Fruit fly (Drosophila melanogaster): ENCODE data around the gene CG14434.

Gene CG14434

DNA sequence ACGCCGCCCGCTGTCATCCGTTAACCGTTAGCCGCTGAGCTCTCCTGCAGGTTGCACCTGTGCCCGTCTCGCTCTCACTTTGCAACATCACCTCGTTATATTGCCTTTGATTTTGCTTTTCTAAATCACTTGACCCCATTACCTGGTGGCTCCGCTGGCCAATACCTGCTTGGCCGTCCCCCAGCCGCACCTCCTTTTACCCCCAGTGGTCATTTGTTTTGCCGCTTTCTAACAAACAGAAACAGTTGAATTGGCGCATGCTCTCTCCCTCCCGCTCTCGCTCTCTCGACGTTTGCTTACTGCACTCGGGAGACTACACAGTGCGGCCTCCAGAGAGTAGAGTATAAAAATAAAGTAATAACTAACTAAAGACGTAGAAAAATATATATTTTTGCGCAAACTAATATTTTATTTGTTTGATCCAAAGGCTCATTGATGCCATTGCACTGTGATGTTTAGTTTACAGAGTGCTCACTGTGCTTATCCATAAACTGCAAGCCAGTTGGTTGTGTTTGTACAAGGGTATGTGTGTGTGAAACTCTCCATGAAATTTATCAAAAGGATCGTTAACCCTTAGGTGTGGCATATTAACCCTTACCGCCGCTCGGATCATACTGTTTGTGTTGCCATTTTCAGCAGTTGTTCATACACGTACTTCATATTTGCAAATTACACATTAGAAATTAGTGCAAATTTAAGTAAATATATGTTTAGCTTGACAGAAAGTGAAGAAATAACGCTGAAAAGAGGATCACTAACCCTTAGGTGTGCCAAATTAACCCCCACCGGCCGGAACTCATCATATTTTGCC is 62.3 kb downstream of the CG14434 start (continued):
- no peak for TF ChIP-seq grn (GFP tag; optimal IDR thresholded peaks at IDR 0.05)
- peak; percentile 88 for TF ChIP-seq tgo (GFP tag; IDR thresholded peaks at IDR 0.05)
- TF ChIP-seq sr (GFP tag; IDR thresholded peaks at IDR 0.05): peak; percentile 50; the same call in 1 of the 3 replicates
- peak; percentile 29 for TF ChIP-seq NC2α (GFP tag; optimal IDR thresholded peaks at IDR 0.05)
- peak; percentile 76 for TF ChIP-seq ssp (GFP tag; IDR thresholded peaks at IDR 0.05)
- peak; percentile 5 for TF ChIP-seq CG4328 (GFP tag; optimal IDR thresholded peaks at IDR 0.05)
- TF ChIP-seq sna (GFP tag; IDR thresholded peaks at IDR 0.05; ENCODE audit: partially characterized antibody): no peak
- peak; percentile 29 for TF ChIP-seq crc (GFP tag; optimal IDR thresholded peaks at IDR 0.05)
- no peak for TF ChIP-seq tna (GFP tag; IDR thresholded peaks at IDR 0.05; ENCODE audit: partially characterized antibody)
- peak; percentile 91 for TF ChIP-seq stc (GFP tag; IDR thresholded peaks at IDR 0.05)
- TF ChIP-seq zen (tag; optimal IDR thresholded peaks at IDR 0.05): peak; percentile 58
- TF ChIP-seq GATAe (GFP tag; conservative IDR thresholded peaks at IDR 0.05): no peak
- peak; percentile 69; the same call in 1 of the 2 replicates for TF ChIP-seq toy (GFP tag; IDR thresholded peaks at IDR 0.05)
- peak; percentile 62 for TF ChIP-seq CG43689 (GFP tag; IDR thresholded peaks at IDR 0.05)
- peak; percentile 90 for TF ChIP-seq Rfx (GFP tag; IDR thresholded peaks at IDR 0.05)
- no peak for TF ChIP-seq CG2129 (GFP tag; IDR thresholded peaks at IDR 0.05; ENCODE audit: partially characterized antibody)
- peak in 1 of 3 experiments; percentile 73 for TF ChIP-seq lola (GFP tag; optimal IDR thresholded peaks at IDR 0.05)
- TF ChIP-seq CG15479 (GFP tag; optimal IDR thresholded peaks at IDR 0.05): peak; percentile 29
- peak; percentile 40; the same call in 1 of the 2 replicates for TF ChIP-seq CG17612 (GFP tag; IDR thresholded peaks at IDR 0.05)
- TF ChIP-seq h (optimal IDR thresholded peaks at IDR 0.05): no peak
- TF ChIP-seq ap (GFP tag; IDR thresholded peaks at IDR 0.05): peak; percentile 78
- TF ChIP-seq CG11085 (GFP tag; IDR thresholded peaks at IDR 0.05): peak; percentile 73
- TF ChIP-seq CG3407 (GFP tag; optimal IDR thresholded peaks at IDR 0.05): no peak
- TF ChIP-seq gce (GFP tag; IDR thresholded peaks at IDR 0.05): peak; percentile 75; the same call in 1 of the 3 replicates
- peak; percentile 72 for TF ChIP-seq CG12071 (GFP tag; optimal IDR thresholded peaks at IDR 0.05)
- peak; percentile 89 for TF ChIP-seq CG9932 (GFP tag; IDR thresholded peaks at IDR 0.05)
- TF ChIP-seq az2 (GFP tag; optimal IDR thresholded peaks at IDR 0.05): peak; percentile 87
- TF ChIP-seq Rx (GFP tag; IDR thresholded peaks at IDR 0.05): peak; percentile 89
- no peak for TF ChIP-seq CG7839 (tag; optimal IDR thresholded peaks at IDR 0.05)
- no peak for TF ChIP-seq nerfin-2 (GFP tag; IDR thresholded peaks at IDR 0.05; ENCODE audit: partially characterized antibody)
- no peak for TF ChIP-seq Deaf1 (tag; optimal IDR thresholded peaks at IDR 0.05)
- peak; percentile 46 for TF ChIP-seq CG10654 (GFP tag; optimal IDR thresholded peaks at IDR 0.05)
- peak; percentile 74 for TF ChIP-seq CG32767 (GFP tag; IDR thresholded peaks at IDR 0.05)
- TF ChIP-seq NFAT (GFP tag; IDR thresholded peaks at IDR 0.05): peak; percentile 84
- peak; percentile 14 for TF ChIP-seq CG8089 (GFP tag; optimal IDR thresholded peaks at IDR 0.05)
- TF ChIP-seq Eip74EF (GFP tag; optimal IDR thresholded peaks at IDR 0.05): no peak
- peak; percentile 90 for TF ChIP-seq Gug (GFP tag; IDR thresholded peaks at IDR 0.05)
- TF ChIP-seq Lhr (GFP tag; optimal IDR thresholded peaks at IDR 0.05): peak; percentile 47
- peak; percentile 61 for TF ChIP-seq CG15514 (GFP tag; optimal IDR thresholded peaks at IDR 0.05)
- peak; percentile 59 for TF ChIP-seq CG13775 (GFP tag; optimal IDR thresholded peaks at IDR 0.05)
- TF ChIP-seq HmgD (GFP tag; optimal IDR thresholded peaks at IDR 0.05): no peak
- no peak for TF ChIP-seq CG34224 (GFP tag; IDR thresholded peaks at IDR 0.05; ENCODE audit: partially characterized antibody)
- TF ChIP-seq fu2 (GFP tag; optimal IDR thresholded peaks at IDR 0.05): no peak
- no peak for TF ChIP-seq gcm (GFP tag; optimal IDR thresholded peaks at IDR 0.05)
- no peak for TF ChIP-seq CG15073 (GFP tag; optimal IDR thresholded peaks at IDR 0.05)
- TF ChIP-seq mld (GFP tag; IDR thresholded peaks at IDR 0.05; ENCODE audit: partially characterized antibody): no peak
- TF ChIP-seq chinmo (GFP tag; IDR thresholded peaks at IDR 0.05; ENCODE audit: partially characterized antibody): no peak
- TF ChIP-seq CG11695 (GFP tag; IDR thresholded peaks at IDR 0.05): peak; percentile 79
- peak; percentile 46 for TF ChIP-seq CG1233 (GFP tag; optimal IDR thresholded peaks at IDR 0.05)
